Worm (Caenorhabditis elegans): ENCODE data around the gene nhr-54.

nhr-54 gene

ce11 chrV:16535172-16535571 is 29.4 kb upstream of the nhr-54 start, which contains the start of gene Y32B12B.8 (continued):
- no peak for TF ChIP-seq lir-1 (GFP tag; conservative IDR thresholded peaks at IDR 0.05)
- TF ChIP-seq bed-1 (GFP tag; IDR thresholded peaks at IDR 0.05), result no peak
- TF ChIP-seq dpff-1 (tag; optimal IDR thresholded peaks at IDR 0.05), result no peak
- no peak for TF ChIP-seq F33H1.4 (GFP tag; IDR thresholded peaks at IDR 0.05)

- no peak for TF ChIP-seq Y56A3A.18 (GFP tag; IDR thresholded peaks at IDR 0.05)
- no peak for TF ChIP-seq madf-6 (GFP tag; IDR thresholded peaks at IDR 0.05)
- no peak for TF ChIP-seq F23B12.7 (tag; optimal IDR thresholded peaks at IDR 0.05; ENCODE audit: insufficient read depth)
- no peak for TF ChIP-seq let-607 (tag; optimal IDR thresholded peaks at IDR 0.05)
- no peak for TF ChIP-seq nhr-90 (tag; optimal IDR thresholded peaks at IDR 0.05)
- no peak for TF ChIP-seq F52B5.7 (tag; optimal IDR thresholded peaks at IDR 0.05)
- TF ChIP-seq nhr-80 (tag; optimal IDR thresholded peaks at IDR 0.05), result no peak
- no peak for TF ChIP-seq ceh-91 (GFP tag; IDR thresholded peaks at IDR 0.05)
- TF ChIP-seq K12H6.12 (tag; optimal IDR thresholded peaks at IDR 0.05), result no peak
- no peak for TF ChIP-seq ekl-4 (GFP tag; IDR thresholded peaks at IDR 0.05)
- no peak for TF ChIP-seq sptf-2 (GFP tag; optimal IDR thresholded peaks at IDR 0.05)
These were observed 28.3 kb upstream of the nhr-54 start, which contains the start of gene cpr-2 for ce11 chrV:16534000-16534399. Gene cpr-2 (minus strand): TSS chrV:16534100.

ce11 chrV:16527796-16528195 is 22.1 kb upstream of the nhr-54 start, which contains the start of gene F36D3.16:
Gene F36D3.16 (plus strand): TSS chrV:16528096.
- TF ChIP-seq T26A5.8 (tag; optimal IDR thresholded peaks at IDR 0.05) (no peak), ceh-100 (GFP tag; IDR thresholded peaks at IDR 0.05) (no peak), K12H6.12 (tag; optimal IDR thresholded peaks at IDR 0.05) (no peak), egl-18 (GFP tag; IDR thresholded peaks at IDR 0.05) (no peak), let-607 (tag; optimal IDR thresholded peaks at IDR 0.05) (no peak), mcd-1 (GFP tag; IDR thresholded peaks at IDR 0.05) (no peak), Y53F4B.3 (GFP tag; IDR thresholded peaks at IDR 0.05) (no peak), bed-1 (GFP tag; IDR thresholded peaks at IDR 0.05) (no peak), hrde-1 (tag; optimal IDR thresholded peaks at IDR 0.05; ENCODE audit: borderline replicate concordance) (no peak)

ce11 chrV:16526858-16527257 is 21.1 kb upstream of the nhr-54 start, which contains the start of gene F36D3.8:
Gene F36D3.8 (plus strand): TSS chrV:16527158.
- no peak for TF ChIP-seq rec-8 (tag; optimal IDR thresholded peaks at IDR 0.05)

- TF ChIP-seq Y95B8A.8 (GFP tag; IDR thresholded peaks at IDR 0.05), result no peak
These were observed 16.5 kb upstream of the nhr-54 start, which contains the start of gene srw-34 for ce11 chrV:16522242-16522641. Gene srw-34 (minus strand): TSS chrV:16522342.

ce11 chrV:16517619-16518018 is 11.9 kb upstream of the nhr-54 start, which contains the start of gene F36D3.4:
Gene F36D3.4 (minus strand): TSS chrV:16517719.
- TF ChIP-seq hmg-1.2 (GFP tag; IDR thresholded peaks at IDR 0.05) (no peak), K11D2.4 (GFP tag; IDR thresholded peaks at IDR 0.05) (no peak), F57A8.1 (GFP tag; optimal IDR thresholded peaks at IDR 0.05) (no peak), F39B2.1 (GFP tag; IDR thresholded peaks at IDR 0.05) (no peak), C17E4.6 (GFP tag; IDR thresholded peaks at IDR 0.05) (no peak), Y53G8AR.9 (GFP tag; conservative IDR thresholded peaks at IDR 0.05) (no peak), let-607 (tag; optimal IDR thresholded peaks at IDR 0.05) (no peak), F37B4.10 (GFP tag; IDR thresholded peaks at IDR 0.05) (no peak), rcor-1 (GFP tag; IDR thresholded peaks at IDR 0.05) (no peak), die-1 (tag; optimal IDR thresholded peaks at IDR 0.05) (no peak), attf-3 (GFP tag; conservative IDR thresholded peaks at IDR 0.05) (no peak), ztf-22 (GFP tag; optimal IDR thresholded peaks at IDR 0.05) (no peak), xnd-1 (tag; optimal IDR thresholded peaks at IDR 0.05) (no peak), Y79H2A.3 (GFP tag; conservative IDR thresholded peaks at IDR 0.05) (no peak), F57C9.4 (tag; optimal IDR thresholded peaks at IDR 0.05) (no peak), efl-1 (GFP tag; optimal IDR thresholded peaks at IDR 0.05) (no peak), hlh-26 (GFP tag; conservative IDR thresholded peaks at IDR 0.05) (no peak), F22D6.2 (tag; optimal IDR thresholded peaks at IDR 0.05) (no peak)
